Fruit fly (Drosophila melanogaster): ENCODE data around the gene CG15546.

CG15546 gene

dm6 chr3R:30876136-30876683 lies at the start of gene CG15546:
CG15546 (minus strand) TSS chr3R:30876186.
- TF ChIP-seq grau (tag; optimal IDR thresholded peaks at IDR 0.05) (peak; percentile 14), CG3847 (GFP tag; IDR thresholded peaks at IDR 0.05) (0 out of 2 replicates have a peak, but pooled peaks have one; percentile 4), Drgx (GFP tag; IDR thresholded peaks at IDR 0.05) (peak; percentile 84), zf30C (GFP tag; optimal IDR thresholded peaks at IDR 0.05) (no peak), CG14014 (GFP tag; IDR thresholded peaks at IDR 0.05) (0 out of 2 replicates have a peak, but pooled peaks have one; percentile 23), row (GFP tag; IDR thresholded peaks at IDR 0.05) (peak; percentile 41; the same call in 2 of the 3 replicates), Mrtf (GFP tag; IDR thresholded peaks at IDR 0.05) (0 out of 3 replicates have a peak, but pooled peaks have one; percentile 21), Adf1 (GFP tag; IDR thresholded peaks at IDR 0.05) (peak; percentile 6; the same call in 1 of the 2 replicates), Med (GFP tag) (peak; percentile 41), Ets65A (GFP tag) (peak; percentile 43), trh (GFP tag; optimal IDR thresholded peaks at IDR 0.05) (no peak), gem (tag; optimal IDR thresholded peaks at IDR 0.05) (no peak), dysf (GFP tag; IDR thresholded peaks at IDR 0.05) (peak; percentile 48; the same call in 2 of the 3 replicates), Rfx (GFP tag; IDR thresholded peaks at IDR 0.05) (peak; percentile 37; the same call in 1 of the 2 replicates), CG2120 (GFP tag; optimal IDR thresholded peaks at IDR 0.05) (peak; percentile 25), CG32532 (GFP tag; IDR thresholded peaks at IDR 0.05) (peak; percentile 32; the same call in 1 of the 2 replicates), CG2889 (GFP tag; IDR thresholded peaks at IDR 0.05) (no peak), CG15073 (GFP tag; optimal IDR thresholded peaks at IDR 0.05) (no peak), al (GFP tag; IDR thresholded peaks at IDR 0.05) (peak; percentile 50; the same call in 1 of the 2 replicates), ATbp (GFP tag; optimal IDR thresholded peaks at IDR 0.05) (no peak), Dbx (GFP tag; IDR thresholded peaks at IDR 0.05) (0 out of 3 replicates have a peak, but pooled peaks have one; percentile 15), CG7271 (tag; optimal IDR thresholded peaks at IDR 0.05) (no peak), GATAe (GFP tag; conservative IDR thresholded peaks at IDR 0.05) (no peak), CG18262 (tag; optimal IDR thresholded peaks at IDR 0.05) (no peak), sd (tag; optimal IDR thresholded peaks at IDR 0.05) (peak; percentile 3), CG9932 (GFP tag; IDR thresholded peaks at IDR 0.05) (peak; percentile 22; the same call in 1 of the 2 replicates), Ptx1 (GFP tag; IDR thresholded peaks at IDR 0.05) (peak; percentile 55), sens (GFP tag) (peak; percentile 0)

dm6 chr3R:30925436-30925835 lies 49.5 kb upstream of the CG15546 start:
- no peak for TF ChIP-seq tup (GFP tag; optimal IDR thresholded peaks at IDR 0.05)
- no peak for TF ChIP-seq CG18619 (GFP tag; optimal IDR thresholded peaks at IDR 0.05)
- no peak for TF ChIP-seq CG10209 (GFP tag; optimal IDR thresholded peaks at IDR 0.05)
- TF ChIP-seq CG15696 (tag; optimal IDR thresholded peaks at IDR 0.05) = peak; percentile 1
- no peak for TF ChIP-seq CG34422 (GFP tag; IDR thresholded peaks at IDR 0.05)
- TF ChIP-seq Med (GFP tag) = peak; percentile 7
- peak; percentile 57 for TF ChIP-seq grn (GFP tag; optimal IDR thresholded peaks at IDR 0.05)
- TF ChIP-seq Aef1 (GFP tag; IDR thresholded peaks at IDR 0.05) = no peak
- peak; percentile 66 for TF ChIP-seq lab (GFP tag; optimal IDR thresholded peaks at IDR 0.05)

DNA sequence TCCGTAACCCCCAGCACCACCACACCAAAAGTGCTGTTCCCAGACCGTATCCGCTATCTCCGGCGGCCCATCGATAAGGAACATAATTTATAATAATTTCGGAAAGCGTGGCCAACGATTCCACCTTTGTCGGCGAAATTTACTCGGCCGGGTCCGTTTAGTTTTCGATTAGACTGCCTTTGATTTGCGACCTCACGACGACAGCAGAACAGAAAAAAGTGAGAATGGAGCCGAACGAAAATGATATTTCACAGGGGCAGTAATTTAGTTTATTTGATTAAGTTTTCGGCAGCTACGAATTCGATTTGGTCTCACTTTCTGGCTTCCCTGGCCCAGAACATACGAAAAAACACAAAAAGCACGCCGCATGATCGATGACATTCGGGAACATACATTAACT lies 47.6 kb upstream of the CG15546 start:
- TF ChIP-seq usp (GFP tag; optimal IDR thresholded peaks at IDR 0.05) = no peak
- TF ChIP-seq CG8281 (tag; optimal IDR thresholded peaks at IDR 0.05) = no peak
- TF ChIP-seq Mes4 (GFP tag; optimal IDR thresholded peaks at IDR 0.05) = no peak
- no peak for TF ChIP-seq CG30403 (GFP tag; optimal IDR thresholded peaks at IDR 0.05)
- TF ChIP-seq maf-S (GFP tag; optimal IDR thresholded peaks at IDR 0.05) = no peak
- TF ChIP-seq Meics (GFP tag; optimal IDR thresholded peaks at IDR 0.05) = no peak
- TF ChIP-seq stc (GFP tag; IDR thresholded peaks at IDR 0.05) = no peak
- 0 out of 2 replicates have a peak, but pooled peaks have one; percentile 12 for TF ChIP-seq GATAe (GFP tag; conservative IDR thresholded peaks at IDR 0.05)
- TF ChIP-seq ase (GFP tag; IDR thresholded peaks at IDR 0.05) = no peak
- no peak for TF ChIP-seq CG1602 (GFP tag; optimal IDR thresholded peaks at IDR 0.05)
- no peak for TF ChIP-seq HLH3B (GFP tag; IDR thresholded peaks at IDR 0.05)
- no peak for TF ChIP-seq cato (GFP tag; optimal IDR thresholded peaks at IDR 0.05; ENCODE audit: borderline replicate concordance)
- TF ChIP-seq ash1 (GFP tag; optimal IDR thresholded peaks at IDR 0.05) = no peak
- TF ChIP-seq Gsc (GFP tag; IDR thresholded peaks at IDR 0.05) = no peak
- no peak for TF ChIP-seq HHEX (GFP tag; optimal IDR thresholded peaks at IDR 0.05)
- no peak for TF ChIP-seq fd3F (GFP tag; optimal IDR thresholded peaks at IDR 0.05)
